Fruit fly (Drosophila melanogaster) whole organism, adult: ENCODE results near the gene CG31675.

Experiments used
- CG11617 ChIP-seq: fragments of 200-800 bp; sonication (Bioruptor generic); optimal IDR thresholded peaks from 2 replicates; lab custom pipeline; 2017; ENCODE audit warnings: mild to moderate bottlenecking, missing biosample characterization, missing genetic modification reagents, missing genetic modification characterization
- CG12768 ChIP-seq: fragments of 200-800 bp; sonication (Bioruptor generic); optimal IDR thresholded peaks from 2 replicates; lab custom pipeline; 2017; ENCODE audit warnings: missing biosample characterization, missing genetic modification characterization, mild to moderate bottlenecking, moderate library complexity, missing genetic modification reagents
- CG14711 ChIP-seq: fragments of 200-800 bp; sonication (Bioruptor generic); optimal IDR thresholded peaks from 2 replicates; lab custom pipeline; 2018; ENCODE audit warnings: missing biosample characterization, mild to moderate bottlenecking, missing genetic modification characterization, moderate library complexity
- CG1620 ChIP-seq: fragments of 200-800 bp; sonication (Bioruptor generic); optimal IDR thresholded peaks from 2 replicates; lab custom pipeline; 2016; ENCODE audit warnings: missing biosample characterization, missing genetic modification characterization
- CG33017 ChIP-seq: fragments of 200-800 bp; sonication (Bioruptor generic); optimal IDR thresholded peaks from 2 replicates; lab custom pipeline; 2018; ENCODE audit warnings: missing biosample characterization, mild to moderate bottlenecking, missing genetic modification characterization, moderate library complexity
- CG5204 ChIP-seq: fragments of 200-800 bp; sonication (Bioruptor generic); optimal IDR thresholded peaks from 2 replicates; lab custom pipeline; 2016; ENCODE audit warnings: missing biosample characterization, missing genetic modification characterization
- CG7045 ChIP-seq: fragments of 200-800 bp; sonication (Bioruptor generic); optimal IDR thresholded peaks from 2 replicates; lab custom pipeline; 2017; ENCODE audit warnings: missing biosample characterization, mild to moderate bottlenecking, missing genetic modification characterization
- CG7101 ChIP-seq: fragments of 200-800 bp; sonication (Bioruptor generic); optimal IDR thresholded peaks from 2 replicates; lab custom pipeline; 2018; ENCODE audit warnings: missing biosample characterization, mild to moderate bottlenecking, missing genetic modification characterization, moderate library complexity
- Clk ChIP-seq: fragments of 200-800 bp; sonication (Bioruptor generic); optimal IDR thresholded peaks from 2 replicates; lab custom pipeline; 2017; ENCODE audit warnings: missing biosample characterization, missing genetic modification characterization
- Crg-1 ChIP-seq: fragments of 200-800 bp; sonication (Bioruptor generic); optimal IDR thresholded peaks from 2 replicates; lab custom pipeline; 2016; ENCODE audit warnings: missing biosample characterization, missing genetic modification characterization
- Hr96 ChIP-seq: fragments of 200-800 bp; sonication (Bioruptor generic); optimal IDR thresholded peaks from 2 replicates; lab custom pipeline; 2016; ENCODE audit warnings: missing biosample characterization, missing genetic modification characterization
- Mnt ChIP-seq: fragments of 200-800 bp; sonication (Bioruptor generic); optimal IDR thresholded peaks from 2 replicates; lab custom pipeline; 2016; ENCODE audit warnings: missing biosample characterization, mild to moderate bottlenecking, missing genetic modification characterization
- bab1 ChIP-seq: fragments of 200-800 bp; sonication (Bioruptor generic); optimal IDR thresholded peaks from 3 replicates; lab custom pipeline; 2019; ENCODE audit warnings: missing biosample characterization, mild to moderate bottlenecking, missing genetic modification characterization, moderate library complexity
- cic ChIP-seq: fragments of 200-800 bp; sonication (Bioruptor generic); optimal IDR thresholded peaks from 2 replicates; lab custom pipeline; 2017; ENCODE audit warnings: missing biosample characterization, mild to moderate bottlenecking, missing genetic modification characterization, moderate library complexity
- cnc ChIP-seq, 2 experiments: fragments of >200 bp; optimal IDR thresholded peaks; 2 replicates each; lab custom pipeline; 2017
- kay ChIP-seq: fragments of 200-800 bp; sonication (Bioruptor generic); peaks from one replicate; lab custom pipeline; 2016; ENCODE audit warnings: missing biosample characterization, missing genetic modification characterization, borderline replicate concordance
- ovo ChIP-seq: fragments of 200-800 bp; sonication (Bioruptor generic); optimal IDR thresholded peaks from 2 replicates; lab custom pipeline; 2016; ENCODE audit warnings: missing biosample characterization, missing genetic modification characterization
- pad ChIP-seq: fragments of 200-800 bp; sonication (Bioruptor generic); optimal IDR thresholded peaks from 3 replicates; lab custom pipeline; 2017; ENCODE audit warnings: missing biosample characterization, missing genetic modification characterization, mild to moderate bottlenecking, moderate library complexity, missing genetic modification reagents
- tj ChIP-seq: fragments of 200-800 bp; sonication (Bioruptor generic); optimal IDR thresholded peaks from 3 replicates; lab custom pipeline; 2017; ENCODE audit warnings: missing biosample characterization, mild to moderate bottlenecking, missing genetic modification characterization, moderate library complexity
- toe ChIP-seq: fragments of 200-800 bp; sonication (Bioruptor generic); optimal IDR thresholded peaks from 2 replicates; lab custom pipeline; 2016; ENCODE audit warnings: missing biosample characterization, missing genetic modification characterization

The CG31675 gene

dm6 chr2L:20867381-20867780, at the start of gene CG31675:
TSS of gene CG31675 (plus strand) at chr2L:20867755.
- TF ChIP-seq Clk (GFP tag; lab: Kevin White, UChicago) = no peak
- no peak for TF ChIP-seq cnc (optimal IDR thresholded peaks at IDR 0.05; lab: Kevin White, UChicago)
- TF ChIP-seq Hr96 (GFP tag; lab: Kevin White, UChicago) = no peak

- TF ChIP-seq toe (GFP tag; lab: Kevin White, UChicago) = no peak
- no peak for TF ChIP-seq CG33017
- no peak for TF ChIP-seq CG14711 (tag; lab: Kevin White, UChicago)
- TF ChIP-seq Mnt = no peak
- no peak for TF ChIP-seq CG1620
- no peak for TF ChIP-seq ovo
- TF ChIP-seq cic (GFP tag; lab: Kevin White, UChicago) = no peak
- no peak for TF ChIP-seq CG7045
- TF ChIP-seq cnc (optimal IDR thresholded peaks at IDR 0.05; lab: Kevin White, UChicago) = no peak
- no peak for TF ChIP-seq kay (GFP tag; lab: Kevin White, UChicago)
- TF ChIP-seq pad (GFP tag; lab: Kevin White, UChicago) = no peak
- no peak for TF ChIP-seq CG5204 (GFP tag; lab: Kevin White, UChicago)
- no peak for TF ChIP-seq CG7101 (tag; lab: Kevin White, UChicago)
- no peak for TF ChIP-seq CG11617 (GFP tag; lab: Kevin White, UChicago)
- TF ChIP-seq Crg-1 = no peak
- TF ChIP-seq bab1 (GFP tag; lab: Kevin White, UChicago) = no peak
- no peak for TF ChIP-seq Hr96 (GFP tag; lab: Kevin White, UChicago)
- TF ChIP-seq Clk (GFP tag; lab: Kevin White, UChicago) = no peak
- TF ChIP-seq CG12768 (GFP tag; lab: Kevin White, UChicago) = no peak
- no peak for TF ChIP-seq tj
Observed at dm6 chr2L:20818432-20818831, 49.1 kb upstream of the CG31675 start, which contains the start of gene CheB38a. TSS of gene CheB38a (minus strand) at chr2L:20818532.

dm6 chr2L:20820767-20821166, 46.8 kb upstream of the CG31675 start, which contains the start of gene CheB38c:
TSS of gene CheB38c (minus strand) at chr2L:20820867.
- TF ChIP-seq CG1620 (no peak), tj (no peak), cnc (optimal IDR thresholded peaks at IDR 0.05; lab: Kevin White, UChicago) (no peak), CG7045 (no peak), ovo (no peak), CG33017 (no peak), CG14711 (tag; lab: Kevin White, UChicago) (no peak), kay (GFP tag; lab: Kevin White, UChicago) (no peak), CG11617 (GFP tag; lab: Kevin White, UChicago) (no peak), CG5204 (GFP tag; lab: Kevin White, UChicago) (no peak), Clk (GFP tag; lab: Kevin White, UChicago) (no peak), pad (GFP tag; lab: Kevin White, UChicago) (no peak), CG12768 (GFP tag; lab: Kevin White, UChicago) (no peak), Mnt (no peak), Hr96 (GFP tag; lab: Kevin White, UChicago) (no peak), bab1 (GFP tag; lab: Kevin White, UChicago) (no peak), cic (GFP tag; lab: Kevin White, UChicago) (no peak), CG7101 (tag; lab: Kevin White, UChicago) (no peak), toe (GFP tag; lab: Kevin White, UChicago) (no peak)

dm6 chr2L:20821249-20822024, 46.1 kb upstream of the CG31675 start:
- TF ChIP-seq cic (GFP tag; lab: Kevin White, UChicago) = peak; percentile 3
- no peak for TF ChIP-seq CG1620
- no peak for TF ChIP-seq CG33017
- TF ChIP-seq CG7045 = no peak
- TF ChIP-seq CG11617 (GFP tag; lab: Kevin White, UChicago) = no peak
- TF ChIP-seq pad (GFP tag; lab: Kevin White, UChicago) = no peak
- TF ChIP-seq ovo = peak; percentile 51
- TF ChIP-seq tj = no peak
- TF ChIP-seq Mnt = no peak
- TF ChIP-seq Crg-1 = no peak
- no peak for TF ChIP-seq CG12768 (GFP tag; lab: Kevin White, UChicago)
- TF ChIP-seq CG5204 (GFP tag; lab: Kevin White, UChicago) = no peak
- TF ChIP-seq CG7101 (tag; lab: Kevin White, UChicago) = no peak
- TF ChIP-seq Hr96 (GFP tag; lab: Kevin White, UChicago) = peak; percentile 38
- no peak for TF ChIP-seq cnc (optimal IDR thresholded peaks at IDR 0.05; lab: Kevin White, UChicago)
- TF ChIP-seq Clk (GFP tag; lab: Kevin White, UChicago) = no peak
- peak; percentile 54 for TF ChIP-seq bab1 (GFP tag; lab: Kevin White, UChicago)
- TF ChIP-seq toe (GFP tag; lab: Kevin White, UChicago) = no peak
- TF ChIP-seq kay (GFP tag; lab: Kevin White, UChicago) = no peak
- no peak for TF ChIP-seq CG14711 (tag; lab: Kevin White, UChicago)

- no peak for TF ChIP-seq CG12768 (GFP tag; lab: Kevin White, UChicago)
- no peak for TF ChIP-seq CG14711 (tag; lab: Kevin White, UChicago)
- peak; percentile 28 for TF ChIP-seq tj
Observed at dm6 chr2L:20822025-20822371, 45.6 kb upstream of the CG31675 start.

dm6 chr2L:20822489-20823195, 44.9 kb upstream of the CG31675 start, which contains the start of gene CG9331:
TSS of gene CG9331 (plus strand) at chr2L:20822828.
- TF ChIP-seq CG7101 (tag; lab: Kevin White, UChicago) (no peak), CG33017 (no peak), Clk (GFP tag; lab: Kevin White, UChicago) (no peak), CG1620 (no peak), bab1 (GFP tag; lab: Kevin White, UChicago) (peak; percentile 57), toe (GFP tag; lab: Kevin White, UChicago) (no peak), CG5204 (GFP tag; lab: Kevin White, UChicago) (no peak), tj (no peak), CG7045 (no peak), Crg-1 (no peak), kay (GFP tag; lab: Kevin White, UChicago) (peak; percentile 97), Mnt (peak; percentile 47), CG14711 (tag; lab: Kevin White, UChicago) (no peak), cnc (optimal IDR thresholded peaks at IDR 0.05; lab: Kevin White, UChicago) (no peak), CG11617 (GFP tag; lab: Kevin White, UChicago) (no peak), CG12768 (GFP tag; lab: Kevin White, UChicago) (no peak), ovo (peak; percentile 60), pad (GFP tag; lab: Kevin White, UChicago) (peak; percentile 97), cic (GFP tag; lab: Kevin White, UChicago) (peak; percentile 51), Hr96 (GFP tag; lab: Kevin White, UChicago) (no peak)
